Fruit fly (Drosophila melanogaster) whole organism: Measurements from ENCODE around the gene CG14650.

ENCODE experiments used
- CG8478 ChIP-seq: fragments of >200 bp; optimal IDR thresholded peaks from 2 replicates; lab custom pipeline; 2018; ENCODE audit warnings: inconsistent platforms
- psq ChIP-seq: fragments of >200 bp; optimal IDR thresholded peaks from 2 replicates; lab custom pipeline; 2017

DNA sequence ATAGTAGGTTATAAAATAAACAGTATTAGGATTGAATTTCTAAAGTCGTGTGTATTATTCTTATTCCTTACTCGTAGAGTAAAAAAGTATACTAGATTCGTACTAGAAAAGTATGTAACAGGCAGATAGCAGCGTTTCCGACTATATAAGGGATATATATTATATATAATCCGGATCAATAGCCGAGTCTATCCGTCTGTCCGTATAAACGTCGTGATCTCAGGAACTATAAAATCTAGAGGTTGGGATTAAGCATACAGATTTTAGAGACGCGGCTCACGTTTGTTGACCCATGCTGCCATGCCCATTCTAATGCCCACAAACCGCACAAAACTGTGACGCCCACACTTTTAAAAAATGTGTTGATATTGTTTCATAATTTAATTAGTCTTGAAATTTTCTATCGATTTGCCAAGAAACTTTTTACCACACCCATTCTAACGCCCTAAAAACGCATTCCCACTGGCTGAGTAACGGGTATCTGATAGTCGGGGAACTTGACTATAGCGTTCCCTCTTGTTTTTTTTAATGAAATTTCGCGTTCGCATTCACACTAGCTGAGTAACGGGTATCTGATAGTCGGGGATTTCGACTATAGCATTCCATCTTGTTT lies 35.1 kb upstream of the CG14650 start, which contains the start of gene CG9853:
- TF ChIP-seq psq (lab: Kevin White, UChicago) = no peak
- TF ChIP-seq CG8478 (lab: Kevin White, UChicago) = no peak
